Worm (Caenorhabditis elegans) whole organism, dauer: Measurements from ENCODE around the gene acbp-7.

Source experiments
- unc-62 ChIP-seq: sonication (generic microtip); optimal IDR thresholded peaks from 2 replicates; lab custom pipeline; 2017; ENCODE audit warnings: missing biosample characterization, missing genetic modification reagents, missing genetic modification characterization

The acbp-7 gene

ce11 chrIII:4842173-4842572 is 4.6 kb downstream of the acbp-7 start, which contains the start of gene clec-156:
Gene clec-156, minus strand, starts transcription at chrIII:4842273.
- TF ChIP-seq unc-62 = no peak

DNA sequence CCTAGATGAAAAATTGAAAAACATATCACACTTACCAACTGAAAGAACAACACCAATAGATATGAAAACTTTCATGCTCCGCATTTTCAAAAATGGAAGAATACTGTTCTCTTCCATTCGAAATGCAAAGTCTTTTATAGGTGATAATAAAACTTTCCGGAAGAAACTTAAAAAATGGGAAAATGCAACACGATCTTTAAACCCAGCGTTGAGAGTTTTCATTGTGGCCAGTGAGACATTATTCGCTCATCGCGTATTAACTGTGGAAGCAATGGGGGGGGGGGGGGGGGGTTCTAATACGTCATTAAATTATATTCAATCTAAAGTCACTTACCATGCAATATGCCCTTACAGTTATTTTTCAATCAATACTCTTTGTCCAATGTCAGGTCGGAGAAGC is 6.8 kb downstream of the acbp-7 start, which contains the start of the genes clec-157 and fkh-5:
TSS of gene clec-157 (minus strand) at position 101 of the 400 bp plus-strand sequence.
TSS of gene fkh-5 (plus strand) at position 336 of the 400 bp plus-strand sequence.
- no peak for TF ChIP-seq unc-62

DNA sequence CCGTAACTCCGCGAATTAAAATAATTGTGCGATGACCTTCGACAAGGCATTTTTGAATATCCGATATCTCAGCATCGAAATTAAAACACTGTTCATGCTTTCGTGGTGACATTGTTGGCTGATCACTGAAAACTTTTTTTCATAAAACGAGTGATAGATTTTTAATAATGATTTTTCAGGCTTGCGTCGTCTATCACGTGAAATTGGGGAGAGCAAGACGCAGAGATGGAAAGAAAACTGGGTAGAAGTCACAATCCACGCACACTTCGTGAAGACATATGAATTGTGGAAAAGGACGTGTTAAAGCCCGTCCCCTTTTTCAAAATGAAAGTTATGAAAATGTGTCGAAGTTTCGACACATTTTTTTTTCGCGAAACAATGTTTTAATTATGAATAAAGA is 12.2 kb downstream of the acbp-7 start, which contains the start of gene nonu-1:
TSS of gene nonu-1 (minus strand) at position 169 of the 400 bp plus-strand sequence.
- no peak for TF ChIP-seq unc-62

ce11 chrIII:4850139-4850538 is 12.6 kb downstream of the acbp-7 start, which contains the start of gene F26A1.1:
Gene F26A1.1, plus strand, starts transcription at chrIII:4850507.
- no peak for TF ChIP-seq unc-62

ce11 chrIII:4852025-4852424 is 14.5 kb downstream of the acbp-7 start, which contains the start of gene ced-4:
Gene ced-4, plus strand, starts transcription at chrIII:4852325.
- TF ChIP-seq unc-62 = no peak

ce11 chrIII:4854918-4855317 is 17.4 kb downstream of the acbp-7 start, which contains the start of gene C35D10.8:
Gene C35D10.8, plus strand, starts transcription at chrIII:4855218.
- TF ChIP-seq unc-62 = no peak

DNA sequence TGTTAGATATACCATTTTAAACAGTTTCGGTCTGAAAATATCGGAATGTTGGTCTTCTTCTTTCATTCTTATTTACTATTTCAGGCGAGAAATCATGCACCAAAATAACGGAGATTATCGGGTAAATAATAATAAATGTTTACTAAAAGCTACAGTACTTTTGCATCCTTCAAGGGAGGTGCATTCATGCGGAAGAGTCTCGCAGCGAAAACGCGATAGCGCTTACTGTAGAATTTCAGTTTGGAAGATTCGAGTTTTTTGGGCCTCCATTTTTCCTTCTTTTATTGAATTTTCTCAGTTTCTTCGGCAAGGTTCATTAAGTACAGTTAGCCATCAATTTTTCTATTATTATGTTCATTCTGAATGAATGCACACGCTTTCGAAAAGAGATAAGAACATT is 18.6 kb downstream of the acbp-7 start, which contains the start of gene C35D10.7:
TSS of gene C35D10.7 (plus strand) at position 85 of the 400 bp plus-strand sequence.
- TF ChIP-seq unc-62 = no peak

DNA sequence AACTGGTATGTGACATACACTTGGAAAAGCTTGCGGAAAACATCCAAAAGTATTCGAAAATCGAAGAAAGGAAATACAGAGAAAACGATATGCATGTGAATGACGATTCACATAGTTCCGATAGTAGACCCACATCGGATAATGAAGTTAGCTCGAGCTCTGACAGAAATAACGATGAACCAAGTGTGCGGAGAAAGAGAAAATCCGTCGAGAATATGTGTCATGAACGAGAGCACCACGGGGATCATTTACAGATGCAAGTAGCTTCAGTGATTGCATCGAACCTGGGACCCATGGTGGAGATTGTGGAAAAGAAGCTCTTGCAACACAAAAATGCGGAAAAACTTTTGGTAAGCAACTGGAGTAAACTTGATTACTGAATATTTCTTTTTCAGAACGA is 19.5 kb downstream of the acbp-7 start:
- no peak for TF ChIP-seq unc-62

- no peak for TF ChIP-seq unc-62
These were observed 21.5 kb downstream of the acbp-7 start, which contains the start of gene C35D10.6 for ce11 chrIII:4859039-4859438. Gene C35D10.6, plus strand, starts transcription at chrIII:4859339.

- no peak for TF ChIP-seq unc-62
These were observed 24.3 kb downstream of the acbp-7 start, which contains the start of the genes C35D10.10 and C35D10.5 for ce11 chrIII:4861744-4862401. Gene C35D10.10, minus strand, starts transcription at chrIII:4861794. Gene C35D10.5, plus strand, starts transcription at chrIII:4862351.

DNA sequence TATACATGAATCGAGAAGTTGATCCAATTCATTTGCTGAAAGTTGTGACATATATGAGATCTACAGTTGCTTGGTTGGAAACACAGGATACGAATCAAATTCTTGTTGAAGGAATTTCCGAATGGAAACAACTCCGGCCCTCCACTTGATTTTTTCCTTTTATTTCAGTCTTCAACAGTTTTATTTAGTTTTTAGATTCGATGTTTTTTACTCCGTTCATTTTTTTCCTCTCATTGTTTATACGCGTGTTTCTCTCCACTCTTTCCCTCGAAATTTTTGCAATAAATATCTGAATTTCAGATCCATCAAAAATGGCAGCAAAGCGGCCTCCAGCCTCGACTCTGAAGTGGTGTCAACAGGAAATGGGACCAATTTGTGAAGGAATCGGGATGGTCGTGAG is 25.6 kb downstream of the acbp-7 start, which contains the start of gene coq-8:
TSS of gene coq-8 (plus strand) at position 301 of the 400 bp plus-strand sequence.
- no peak for TF ChIP-seq unc-62

DNA sequence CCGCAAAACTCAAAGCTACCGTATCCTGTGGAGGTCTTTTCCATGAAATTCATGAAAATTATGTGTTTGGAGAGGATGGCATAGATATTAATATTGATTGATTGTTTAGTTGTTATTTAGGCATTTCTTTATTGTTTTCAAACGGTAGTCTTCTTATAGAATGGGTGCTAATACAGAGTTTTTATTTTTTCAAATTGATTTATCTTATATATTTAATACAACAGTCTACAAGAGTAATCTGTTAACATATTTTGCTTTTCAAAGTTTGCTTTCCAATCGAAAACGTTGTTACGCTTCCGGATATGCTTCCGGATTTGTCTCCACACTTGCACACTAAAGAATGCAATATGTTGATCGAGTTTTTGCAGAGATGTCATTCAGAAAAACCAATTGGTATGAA is 29.2 kb downstream of the acbp-7 start, which contains the start of gene C35D10.17:
TSS of gene C35D10.17 (plus strand) at position 301 of the 400 bp plus-strand sequence.
- TF ChIP-seq unc-62 = no peak

- TF ChIP-seq unc-62 = no peak
These were observed 31.1 kb downstream of the acbp-7 start, which contains the start of the genes msd-4 and C35D10.3 for ce11 chrIII:4868643-4869042. Gene msd-4, minus strand, starts transcription at chrIII:4868743. Gene C35D10.3, plus strand, starts transcription at chrIII:4868921.

DNA sequence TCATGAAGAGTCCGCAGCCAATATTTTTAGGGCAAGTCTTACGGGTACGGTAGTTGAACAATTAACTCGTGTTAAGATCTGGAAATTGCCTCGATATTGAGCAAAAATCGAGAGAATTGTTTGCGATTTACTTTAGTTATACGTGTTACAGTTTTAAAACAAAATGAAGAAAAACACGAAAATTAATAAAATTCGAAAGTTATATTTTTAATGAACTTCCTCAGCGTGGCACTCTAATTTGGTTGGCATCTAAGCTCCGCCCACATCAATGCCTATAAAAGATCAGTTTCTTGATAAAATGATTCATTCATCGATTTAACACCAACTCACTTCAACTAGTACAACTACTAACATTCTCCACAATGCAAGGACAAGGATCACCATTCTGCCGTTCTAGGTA is 32.9 kb downstream of the acbp-7 start, which contains the start of gene gipc-1:
TSS of gene gipc-1 (plus strand) at position 301 of the 400 bp plus-strand sequence.
- TF ChIP-seq unc-62 = no peak

DNA sequence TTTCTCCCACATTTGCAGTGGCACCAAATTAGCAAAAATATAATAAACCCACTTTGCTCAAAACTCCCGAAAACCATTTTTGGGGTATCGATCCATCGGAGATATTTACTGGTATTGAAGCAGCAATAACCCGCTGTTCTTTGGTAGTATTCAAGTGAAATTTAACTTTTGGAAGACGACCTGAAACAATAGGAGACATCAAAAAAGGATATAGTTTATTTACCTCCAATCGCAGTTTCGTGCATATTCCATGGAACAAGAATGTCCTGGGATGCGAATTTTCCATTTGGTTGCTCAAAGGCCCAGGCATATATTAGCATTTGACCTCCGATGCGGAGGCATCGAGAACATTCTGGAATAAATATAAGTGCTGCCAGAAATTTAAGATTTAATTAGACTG is 35.9 kb downstream of the acbp-7 start:
- no peak for TF ChIP-seq unc-62

DNA sequence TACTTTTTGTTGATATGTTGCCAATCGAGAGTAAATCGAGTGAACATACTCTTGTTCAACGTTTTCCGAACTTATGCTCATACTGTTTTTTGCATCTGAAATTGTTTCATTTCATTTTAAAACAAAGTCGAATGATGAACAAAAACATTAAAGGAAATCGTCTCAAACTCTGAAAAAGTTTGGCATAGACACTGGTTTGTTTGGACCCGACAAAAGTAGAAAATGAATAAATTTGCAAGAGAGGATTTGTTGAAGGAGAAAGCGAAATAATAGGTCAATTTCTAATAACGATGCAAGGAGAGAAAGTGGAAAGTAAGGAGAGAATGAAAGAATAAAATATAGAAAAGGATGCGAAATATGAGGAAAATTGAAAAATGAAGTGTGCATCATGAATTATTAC is 37.1 kb downstream of the acbp-7 start, which contains the start of gene C35D10.12:
TSS of gene C35D10.12 (minus strand) at position 101 of the 400 bp plus-strand sequence.
- TF ChIP-seq unc-62 = no peak

ce11 chrIII:4875663-4876062 is 38.1 kb downstream of the acbp-7 start:
- no peak for TF ChIP-seq unc-62
